Fruit fly (Drosophila melanogaster): ENCODE data around the gene Polr2A.
A peak's percentile ranks its signal among the peaks of the same experiment; 100 is the strongest.

Polr2A gene

DNA sequence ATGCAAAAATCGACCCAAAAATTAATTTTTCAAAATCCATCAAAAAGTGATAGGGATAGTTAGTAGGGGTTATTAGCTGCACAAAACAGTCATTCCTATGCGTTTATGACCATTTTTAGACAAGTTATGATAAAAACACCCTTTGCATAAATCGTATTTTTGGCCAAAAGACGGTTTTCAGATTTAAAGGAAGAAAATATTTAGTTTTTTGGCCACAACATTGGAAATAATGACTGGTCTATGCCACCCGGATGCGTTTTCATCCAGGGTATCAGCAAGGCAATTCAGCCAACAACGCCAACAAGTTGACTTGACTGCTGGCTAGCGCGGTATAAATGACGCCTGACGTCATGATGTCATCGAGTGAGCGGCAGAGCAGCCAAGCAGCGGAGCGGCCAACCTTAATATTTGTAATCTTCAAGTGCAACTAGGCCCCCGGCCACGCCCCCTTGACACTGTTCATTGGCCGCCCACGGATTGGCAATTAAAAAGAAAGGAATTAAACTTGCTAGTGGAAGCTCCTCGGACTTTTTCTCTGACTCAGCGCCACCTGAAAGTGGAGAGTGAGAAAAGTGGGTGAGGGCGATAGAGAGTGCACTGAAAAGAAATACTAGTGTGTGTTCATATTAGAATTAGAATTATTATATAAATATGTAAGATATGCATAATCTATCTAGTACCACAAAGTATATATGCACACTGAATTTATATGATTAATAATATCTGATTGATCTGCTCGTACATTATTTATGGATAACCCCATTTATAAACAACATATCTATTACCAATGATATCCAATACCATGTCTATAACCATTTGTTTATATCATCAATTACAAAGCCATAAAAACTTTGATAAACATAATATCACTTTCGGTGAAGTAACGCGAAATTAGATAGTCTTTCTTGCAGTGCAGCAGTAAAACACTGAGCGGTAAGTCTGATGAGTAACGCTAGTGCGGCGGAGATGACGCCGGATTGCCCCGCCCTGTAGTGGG lies 10.1 kb downstream of the Polr2A start (continued):
- TF ChIP-seq cwo (GFP tag; optimal IDR thresholded peaks at IDR 0.05) (peak; percentile 86), Sry-β (GFP tag; optimal IDR thresholded peaks at IDR 0.05) (no peak), Camta (GFP tag; optimal IDR thresholded peaks at IDR 0.05) (peak; percentile 8), CG32772 (GFP tag; IDR thresholded peaks at IDR 0.05) (peak; percentile 56), sug (tag; optimal IDR thresholded peaks at IDR 0.05) (peak; percentile 88), CG30403 (GFP tag; optimal IDR thresholded peaks at IDR 0.05) (peak; percentile 87), Poxn (GFP tag; IDR thresholded peaks at IDR 0.05) (0 out of 2 replicates have a peak, but pooled peaks have one; percentile 12), CG8765 (GFP tag; IDR thresholded peaks at IDR 0.05) (no peak), Fer2 (tag; optimal IDR thresholded peaks at IDR 0.05) (peak; percentile 55), Elba2 (GFP tag; optimal IDR thresholded peaks at IDR 0.05) (no peak), Oli (tag; optimal IDR thresholded peaks at IDR 0.05) (peak; percentile 90), zf30C (GFP tag; optimal IDR thresholded peaks at IDR 0.05) (peak; percentile 59), Deaf1 (tag; optimal IDR thresholded peaks at IDR 0.05) (peak; percentile 73), BEAF-32 (GFP tag; optimal IDR thresholded peaks at IDR 0.05) (no peak), disco-r (GFP tag; optimal IDR thresholded peaks at IDR 0.05) (no peak), unc-4 (GFP tag; IDR thresholded peaks at IDR 0.05; ENCODE audit: partially characterized antibody) (no peak), CG10654 (GFP tag; optimal IDR thresholded peaks at IDR 0.05) (peak; percentile 66), CG15011 (GFP tag; optimal IDR thresholded peaks at IDR 0.05) (peak; percentile 82), vfl (GFP tag; optimal IDR thresholded peaks at IDR 0.05) (no peak), CG14710 (tag; optimal IDR thresholded peaks at IDR 0.05) (peak; percentile 68), HmgD (GFP tag; optimal IDR thresholded peaks at IDR 0.05) (no peak), chif (GFP tag; optimal IDR thresholded peaks at IDR 0.05) (peak; percentile 39 to 40), B-H2 (GFP tag; optimal IDR thresholded peaks at IDR 0.05) (peak; percentile 55), tap (tag; optimal IDR thresholded peaks at IDR 0.05) (peak; percentile 86), ind (GFP tag; optimal IDR thresholded peaks at IDR 0.05) (peak; percentile 75), HLH54F (GFP tag; optimal IDR thresholded peaks at IDR 0.05) (peak; percentile 44), CG10267 (tag; optimal IDR thresholded peaks at IDR 0.05) (peak; percentile 78), CG12659 (GFP tag; optimal IDR thresholded peaks at IDR 0.05) (peak; percentile 92), abd-A (tag; optimal IDR thresholded peaks at IDR 0.05) (no peak), al (GFP tag; IDR thresholded peaks at IDR 0.05) (peak; percentile 67), slbo (GFP tag; IDR thresholded peaks at IDR 0.05) (peak; percentile 68), Ada2b (GFP tag; IDR thresholded peaks at IDR 0.05) (peak; percentile 64), Chrac-16 (GFP tag; optimal IDR thresholded peaks at IDR 0.05) (peak; percentile 57), danr (GFP tag; IDR thresholded peaks at IDR 0.05) (peak; percentile 55; the same call in 1 of the 2 replicates), Fer3 (tag; optimal IDR thresholded peaks at IDR 0.05) (peak; percentile 84), HLH4C (GFP tag; IDR thresholded peaks at IDR 0.05; ENCODE audit: partially characterized antibody) (no peak), CG11695 (GFP tag; IDR thresholded peaks at IDR 0.05) (peak; percentile 89), dati (GFP tag; IDR thresholded peaks at IDR 0.05) (no peak), Dref (GFP tag; IDR thresholded peaks at IDR 0.05) (no peak), gem (tag; optimal IDR thresholded peaks at IDR 0.05) (peak; percentile 93), p53 (GFP tag; optimal IDR thresholded peaks at IDR 0.05) (no peak), pnt (GFP tag; optimal IDR thresholded peaks at IDR 0.05) (peak; percentile 15), grau (tag; optimal IDR thresholded peaks at IDR 0.05) (peak; percentile 92), so (GFP tag; IDR thresholded peaks at IDR 0.05) (peak; percentile 76), CG4424 (GFP tag; optimal IDR thresholded peaks at IDR 0.05) (peak; percentile 79), bcd (GFP tag; optimal IDR thresholded peaks at IDR 0.05) (peak; percentile 84), Antp (GFP tag; optimal IDR thresholded peaks at IDR 0.05) (peak; percentile 33), row (GFP tag; IDR thresholded peaks at IDR 0.05) (peak; percentile 78)

Data from whole organism, embryonic.